Fruit fly (Drosophila melanogaster): ENCODE data around the gene CG6793.
A peak's percentile ranks its signal among the peaks of the same experiment; 100 is the strongest.

CG6793 gene

dm6 chr3L:12077348-12077747 lies 35.2 kb downstream of the CG6793 start (continued):
- peak; percentile 53 for TF ChIP-seq CG16779 (tag; optimal IDR thresholded peaks at IDR 0.05)
- peak; percentile 61 for TF ChIP-seq vri (GFP tag; optimal IDR thresholded peaks at IDR 0.05)
- TF ChIP-seq CG10631 (GFP tag; optimal IDR thresholded peaks at IDR 0.05): peak; percentile 74
- peak; percentile 82 for TF ChIP-seq Eip75B (GFP tag; optimal IDR thresholded peaks at IDR 0.05)
- TF ChIP-seq Hr39 (GFP tag; optimal IDR thresholded peaks at IDR 0.05): peak; percentile 69
- peak; percentile 59 for TF ChIP-seq CG4318 (GFP tag; optimal IDR thresholded peaks at IDR 0.05)
- TF ChIP-seq CG8119 (GFP tag; IDR thresholded peaks at IDR 0.05): peak; percentile 89
- peak; percentile 46 for TF ChIP-seq dsx (GFP tag; optimal IDR thresholded peaks at IDR 0.05; ENCODE audit: poor library complexity, severe bottlenecking)
- TF ChIP-seq CG9139 (GFP tag; optimal IDR thresholded peaks at IDR 0.05): peak; percentile 54
- TF ChIP-seq Smox (GFP tag; optimal IDR thresholded peaks at IDR 0.05): peak; percentile 77
- peak; percentile 88 for TF ChIP-seq eg (GFP tag; IDR thresholded peaks at IDR 0.05)
- peak; percentile 78 for TF ChIP-seq net (GFP tag; optimal IDR thresholded peaks at IDR 0.05)
- peak; percentile 34 to 82 for TF ChIP-seq salr (GFP tag; optimal IDR thresholded peaks at IDR 0.05)
- TF ChIP-seq Ets21C (GFP tag; optimal IDR thresholded peaks at IDR 0.05): peak; percentile 16
- peak; percentile 70 for TF ChIP-seq CG11762 (GFP tag; optimal IDR thresholded peaks at IDR 0.05; ENCODE audit: insufficient read depth)
- peak; percentile 51 for TF ChIP-seq dac (GFP tag; optimal IDR thresholded peaks at IDR 0.05)
- TF ChIP-seq CG10669 (GFP tag; optimal IDR thresholded peaks at IDR 0.05): peak; percentile 75
- TF ChIP-seq esn (GFP tag; optimal IDR thresholded peaks at IDR 0.05): peak; percentile 78
- TF ChIP-seq CG6808 (GFP tag; optimal IDR thresholded peaks at IDR 0.05): peak; percentile 80
- TF ChIP-seq CG7368 (GFP tag; optimal IDR thresholded peaks at IDR 0.05): peak; percentile 74
- peak; percentile 60 to 71 for TF ChIP-seq ss (GFP tag; optimal IDR thresholded peaks at IDR 0.05)
- TF ChIP-seq Met (GFP tag; optimal IDR thresholded peaks at IDR 0.05): peak; percentile 79
- peak; percentile 74 for TF ChIP-seq topi (GFP tag; optimal IDR thresholded peaks at IDR 0.05)
- TF ChIP-seq fd59A (GFP tag; optimal IDR thresholded peaks at IDR 0.05): peak; percentile 77
- TF ChIP-seq fkh (GFP tag; optimal IDR thresholded peaks at IDR 0.05): no peak
- TF ChIP-seq CG8632 (GFP tag; optimal IDR thresholded peaks at IDR 0.05): peak; percentile 79

- TF ChIP-seq CG6276 (GFP tag; optimal IDR thresholded peaks at IDR 0.05) (no peak), Eip78C (GFP tag) (no peak), spab (GFP tag; optimal IDR thresholded peaks at IDR 0.05) (no peak), Met (GFP tag; optimal IDR thresholded peaks at IDR 0.05) (no peak), Hr39 (GFP tag; optimal IDR thresholded peaks at IDR 0.05) (no peak), cyc (GFP tag; optimal IDR thresholded peaks at IDR 0.05) (no peak), acj6 (GFP tag; optimal IDR thresholded peaks at IDR 0.05) (no peak), Sox102F (GFP tag; optimal IDR thresholded peaks at IDR 0.05) (no peak)
Measured at dm6 chr3L:12077953-12078352, 35.8 kb downstream of the CG6793 start.

dm6 chr3L:12078551-12079318 lies 36.5 kb downstream of the CG6793 start:
- no peak for TF ChIP-seq Sox102F (GFP tag; optimal IDR thresholded peaks at IDR 0.05)
- TF ChIP-seq svp (GFP tag): peak; percentile 38
- peak; percentile 91 for TF ChIP-seq fkh (GFP tag; optimal IDR thresholded peaks at IDR 0.05)
- peak; percentile 28 to 54 for TF ChIP-seq ss (GFP tag; optimal IDR thresholded peaks at IDR 0.05)
- peak; percentile 25 for TF ChIP-seq CG9139 (GFP tag; optimal IDR thresholded peaks at IDR 0.05)
- peak; percentile 69 for TF ChIP-seq Eip78C (GFP tag)
- peak; percentile 28 for TF ChIP-seq CG6808 (GFP tag; optimal IDR thresholded peaks at IDR 0.05)
- no peak for TF ChIP-seq cyc (GFP tag; optimal IDR thresholded peaks at IDR 0.05)

dm6 chr3L:12079319-12079933 lies 37.2 kb downstream of the CG6793 start:
- TF ChIP-seq CG6276 (GFP tag; optimal IDR thresholded peaks at IDR 0.05) (no peak), Blimp-1 (GFP tag; optimal IDR thresholded peaks at IDR 0.05) (peak; percentile 70), svp (GFP tag) (peak; percentile 22), Eip78C (GFP tag) (peak; percentile 38), vri (GFP tag; optimal IDR thresholded peaks at IDR 0.05) (peak; percentile 95), Hr38 (GFP tag; optimal IDR thresholded peaks at IDR 0.05) (no peak), Sox102F (GFP tag; optimal IDR thresholded peaks at IDR 0.05) (peak; percentile 25)
